Worm (Caenorhabditis elegans): Measurements from ENCODE around the gene hsp-25.

hsp-25 gene

ce11 chrX:5984581-5985039 lies 54.8 kb downstream of the hsp-25 start, which contains the start of gene klp-13 (continued):
- TF ChIP-seq nhr-11 (tag; optimal IDR thresholded peaks at IDR 0.05), result no peak
- TF ChIP-seq dmd-4 (tag; optimal IDR thresholded peaks at IDR 0.05), result no peak
- peak; percentile 30 for TF ChIP-seq blmp-1 (tag; optimal IDR thresholded peaks at IDR 0.05; ENCODE audit: insufficient read depth)
- TF ChIP-seq unc-39 (tag; optimal IDR thresholded peaks at IDR 0.05), result no peak
- no peak for TF ChIP-seq R02D3.7 (tag; optimal IDR thresholded peaks at IDR 0.05)
- TF ChIP-seq lsy-2 (tag; optimal IDR thresholded peaks at IDR 0.05), result peak; percentile 45 to 89
- TF ChIP-seq egl-27 (tag; optimal IDR thresholded peaks at IDR 0.05), result peak; percentile 76
- TF ChIP-seq elt-1 (tag; optimal IDR thresholded peaks at IDR 0.05), result no peak
- TF ChIP-seq nhr-237 (tag; optimal IDR thresholded peaks at IDR 0.05), result no peak
